Fruit fly (Drosophila melanogaster) whole organism, embryonic: ENCODE measurements around the gene CG44303.

ENCODE experiments used
- Aef1 ChIP-seq: fragments of 200-800 bp; sonication (Bioruptor generic); IDR thresholded peaks from 3 replicates; pipeline ENCODE4 v1.3.6; 2022; ENCODE audit warnings: missing biosample characterization, missing genetic modification characterization
- CG10209 ChIP-seq: fragments of 200-800 bp; sonication (Bioruptor generic); optimal IDR thresholded peaks from 3 replicates; lab custom pipeline; 2017; ENCODE audit warnings: missing biosample characterization, mild to moderate bottlenecking, missing genetic modification characterization, missing genetic modification reagents
- CG1024 ChIP-seq: fragments of 200-800 bp; sonication (Bioruptor generic); IDR thresholded peaks from 2 replicates; pipeline ENCODE4 v1.3.6; 2022; ENCODE audit warnings: missing biosample characterization, missing genetic modification characterization
- CG10274 ChIP-seq: fragments of 200-800 bp; sonication (Bioruptor generic); optimal IDR thresholded peaks from 3 replicates; lab custom pipeline; 2017; ENCODE audit warnings: missing biosample characterization, mild to moderate bottlenecking, missing genetic modification characterization
- CG10431 ChIP-seq: fragments of 200-800 bp; sonication (Bioruptor generic); optimal IDR thresholded peaks from 3 replicates; lab custom pipeline; 2018; ENCODE audit warnings: missing biosample characterization, mild to moderate bottlenecking, missing genetic modification characterization
- CG11398 ChIP-seq: fragments of 200-800 bp; sonication (Bioruptor generic); optimal IDR thresholded peaks from 2 replicates; lab custom pipeline; 2016; ENCODE audit warnings: missing biosample characterization, missing genetic modification characterization
- CG12071 ChIP-seq: fragments of 200-800 bp; sonication (Bioruptor generic); optimal IDR thresholded peaks from 3 replicates; lab custom pipeline; 2018; ENCODE audit warnings: missing biosample characterization, mild to moderate bottlenecking, missing genetic modification characterization
- CG13424 ChIP-seq: fragments of 200-800 bp; sonication (Bioruptor generic); optimal IDR thresholded peaks from 2 replicates; lab custom pipeline; 2019; ENCODE audit warnings: missing biosample characterization, mild to moderate bottlenecking, missing genetic modification characterization, moderate library complexity
- CG18619 ChIP-seq: fragments of 200-800 bp; sonication (Bioruptor generic); optimal IDR thresholded peaks from 3 replicates; lab custom pipeline; 2017; ENCODE audit warnings: missing biosample characterization, mild to moderate bottlenecking, missing genetic modification characterization
- CG2120 ChIP-seq: fragments of 200-800 bp; sonication (Bioruptor generic); optimal IDR thresholded peaks from 3 replicates; lab custom pipeline; 2016; ENCODE audit warnings: missing biosample characterization, missing genetic modification characterization
- CG2199 ChIP-seq: fragments of 200-800 bp; sonication (Bioruptor generic); IDR thresholded peaks from 3 replicates; pipeline ENCODE4 v1.3.6; 2022; ENCODE audit warnings: missing biosample characterization, missing genetic modification characterization
- CG31441 ChIP-seq: fragments of 200-800 bp; sonication (Bioruptor generic); IDR thresholded peaks from 2 replicates; pipeline ENCODE4 v1.3.6; 2022; ENCODE audit warnings: missing biosample characterization, missing genetic modification characterization
- CG3726 ChIP-seq: fragments of 200-800 bp; sonication (Bioruptor generic); IDR thresholded peaks from 3 replicates; pipeline ENCODE4, ENCODE4 v1.3.6; 2022; ENCODE audit warnings: missing biosample characterization, missing genetic modification characterization
- CG42726 ChIP-seq: fragments of 200-800 bp; sonication (Bioruptor generic); IDR thresholded peaks from 2 replicates; pipeline ENCODE4 v1.3.6; 2022; ENCODE audit warnings: missing biosample characterization, missing genetic modification characterization; ENCODE audit not compliant: partially characterized antibody
- CG4617 ChIP-seq: fragments of 200-800 bp; sonication (Bioruptor generic); optimal IDR thresholded peaks from 3 replicates; lab custom pipeline; 2016; ENCODE audit warnings: missing biosample characterization, missing genetic modification characterization, borderline replicate concordance
- CG5180 ChIP-seq: fragments of 200-800 bp; sonication (Bioruptor generic); optimal IDR thresholded peaks from 3 replicates; lab custom pipeline; 2017; ENCODE audit warnings: missing biosample characterization, missing genetic modification characterization, mild to moderate bottlenecking, moderate library complexity, missing genetic modification reagents
- CG7357 ChIP-seq: fragments of 200-800 bp; sonication (Bioruptor generic); IDR thresholded peaks from 3 replicates; pipeline ENCODE4 v1.3.6; 2022; ENCODE audit warnings: missing biosample characterization, missing genetic modification characterization
- CG7556 ChIP-seq: fragments of 200-800 bp; sonication (Bioruptor generic); optimal IDR thresholded peaks from 2 replicates; lab custom pipeline; 2017; ENCODE audit warnings: missing biosample characterization, mild to moderate bottlenecking, missing genetic modification characterization
- CG7839 ChIP-seq: fragments of 200-800 bp; sonication (Bioruptor generic); optimal IDR thresholded peaks from 3 replicates; lab custom pipeline; 2018; ENCODE audit warnings: missing biosample characterization, mild to moderate bottlenecking, missing genetic modification characterization, moderate library complexity
- CG8478 ChIP-seq: fragments of >200 bp; optimal IDR thresholded peaks from 2 replicates; lab custom pipeline; 2018
- CkIIα-i1 ChIP-seq: fragments of 200-800 bp; sonication (Bioruptor generic); IDR thresholded peaks from 2 replicates; pipeline ENCODE4 v1.3.6; 2022; ENCODE audit warnings: missing biosample characterization, missing genetic modification characterization
- Dll ChIP-seq: fragments of 200-800 bp; sonication (Bioruptor generic); IDR thresholded peaks from 4 replicates; pipeline ENCODE4 v1.3.6; 2022; ENCODE audit warnings: missing biosample characterization, missing genetic modification characterization; ENCODE audit not compliant: partially characterized antibody
- H15 ChIP-seq: fragments of 200-800 bp; sonication (Bioruptor generic); IDR thresholded peaks from 3 replicates; pipeline ENCODE4 v1.3.6; 2022; ENCODE audit warnings: missing biosample characterization, missing genetic modification characterization
- NC2α ChIP-seq: fragments of 200-800 bp; sonication (Bioruptor generic); optimal IDR thresholded peaks from 2 replicates; lab custom pipeline; 2016; ENCODE audit warnings: missing biosample characterization, missing genetic modification characterization
- PHDP ChIP-seq: fragments of 200-800 bp; sonication (Bioruptor generic); optimal IDR thresholded peaks from 3 replicates; lab custom pipeline; 2018; ENCODE audit warnings: missing biosample characterization, mild to moderate bottlenecking, missing genetic modification characterization, moderate library complexity
- Rx ChIP-seq: fragments of 200-800 bp; sonication (Bioruptor generic); IDR thresholded peaks from 2 replicates; pipeline ENCODE4 v1.3.6; 2022; ENCODE audit warnings: missing biosample characterization, missing genetic modification characterization
- Side ChIP-seq: fragments of 200-800 bp; sonication (Bioruptor generic); optimal IDR thresholded peaks from 2 replicates; lab custom pipeline; 2016; ENCODE audit warnings: missing biosample characterization, missing genetic modification characterization
- Sox102F ChIP-seq: fragments of 200-800 bp; sonication (Bioruptor generic); optimal IDR thresholded peaks from 2 replicates; lab custom pipeline; 2018; ENCODE audit warnings: missing biosample characterization, mild to moderate bottlenecking, missing genetic modification characterization, moderate library complexity
- abd-A ChIP-seq: fragments of 200-800 bp; sonication (Bioruptor generic); optimal IDR thresholded peaks from 3 replicates; lab custom pipeline; 2019; ENCODE audit warnings: missing biosample characterization, mild to moderate bottlenecking, missing genetic modification characterization, moderate library complexity
- bab2 ChIP-seq: fragments of 200-800 bp; sonication (Bioruptor generic); optimal IDR thresholded peaks from 2 replicates; lab custom pipeline; 2016; ENCODE audit warnings: missing biosample characterization, missing genetic modification characterization
- corto ChIP-seq: fragments of 200-800 bp; sonication (Bioruptor generic); optimal IDR thresholded peaks from 2 replicates; lab custom pipeline; 2016; ENCODE audit warnings: missing biosample characterization, mild to moderate bottlenecking, missing genetic modification characterization, moderate library complexity
- danr ChIP-seq: fragments of 200-800 bp; sonication (Bioruptor generic); IDR thresholded peaks from 2 replicates; pipeline ENCODE4 v1.3.6; 2022; ENCODE audit warnings: missing biosample characterization, missing genetic modification characterization
- dm ChIP-seq: fragments of 200-800 bp; sonication (Bioruptor generic); optimal IDR thresholded peaks from 3 replicates; lab custom pipeline; 2016; ENCODE audit warnings: missing biosample characterization, missing genetic modification characterization
- en ChIP-seq: fragments of 200-800 bp; sonication (Bioruptor generic); optimal IDR thresholded peaks from 2 replicates; lab custom pipeline; 2016; ENCODE audit warnings: missing biosample characterization, missing genetic modification characterization
- eyg ChIP-seq: fragments of 200-800 bp; sonication (Bioruptor generic); optimal IDR thresholded peaks from 3 replicates; lab custom pipeline; 2016; ENCODE audit warnings: missing biosample characterization, missing genetic modification characterization
- fd96Cb ChIP-seq: fragments of 200-800 bp; sonication (Bioruptor generic); optimal IDR thresholded peaks from 2 replicates; lab custom pipeline; 2018; ENCODE audit warnings: missing biosample characterization, mild to moderate bottlenecking, missing genetic modification characterization, moderate library complexity
- gcm ChIP-seq: fragments of 200-800 bp; sonication (Bioruptor generic); optimal IDR thresholded peaks from 2 replicates; lab custom pipeline; 2019; ENCODE audit warnings: missing biosample characterization, mild to moderate bottlenecking, missing genetic modification characterization, moderate library complexity
- hb ChIP-seq: fragments of 200-800 bp; sonication (Bioruptor generic); IDR thresholded peaks from 3 replicates; pipeline ENCODE4 v1.3.6; 2022; ENCODE audit warnings: missing biosample characterization, missing genetic modification characterization; ENCODE audit not compliant: partially characterized antibody
- lbe ChIP-seq: fragments of 200-800 bp; sonication (Bioruptor generic); optimal IDR thresholded peaks from 2 replicates; lab custom pipeline; 2016; ENCODE audit warnings: missing biosample characterization, mild to moderate bottlenecking, missing genetic modification characterization
- nau ChIP-seq: fragments of 200-800 bp; sonication (Bioruptor generic); optimal IDR thresholded peaks from 3 replicates; lab custom pipeline; 2017; ENCODE audit warnings: missing biosample characterization, mild to moderate bottlenecking, missing genetic modification characterization, missing genetic modification reagents
- org-1 ChIP-seq: fragments of 200-800 bp; sonication (Bioruptor generic); optimal IDR thresholded peaks from 2 replicates; lab custom pipeline; 2017; ENCODE audit warnings: missing biosample characterization, missing genetic modification characterization
- peb ChIP-seq: fragments of 200-800 bp; sonication (Bioruptor generic); IDR thresholded peaks from 2 replicates; pipeline ENCODE4 v1.3.6; 2022; ENCODE audit warnings: missing biosample characterization, missing genetic modification characterization
- pros ChIP-seq: fragments of 200-800 bp; sonication (Bioruptor generic); optimal IDR thresholded peaks from 3 replicates; lab custom pipeline; 2019; ENCODE audit warnings: missing biosample characterization, mild to moderate bottlenecking, missing genetic modification characterization, moderate library complexity
- slou ChIP-seq: fragments of 200-800 bp; sonication (Bioruptor generic); optimal IDR thresholded peaks from 3 replicates; lab custom pipeline; 2016; ENCODE audit warnings: missing biosample characterization, missing genetic modification characterization
- slp2 ChIP-seq: fragments of 200-800 bp; sonication (Bioruptor generic); optimal IDR thresholded peaks from 2 replicates; lab custom pipeline; 2016; ENCODE audit warnings: missing biosample characterization, missing genetic modification characterization
- so ChIP-seq: fragments of 200-800 bp; sonication (Bioruptor generic); IDR thresholded peaks from 3 replicates; pipeline ENCODE4 v1.3.6; 2022; ENCODE audit warnings: missing biosample characterization, missing genetic modification characterization
- stwl ChIP-seq: fragments of 200-800 bp; sonication (Bioruptor generic); optimal IDR thresholded peaks from 3 replicates; lab custom pipeline; 2018; ENCODE audit warnings: missing biosample characterization, mild to moderate bottlenecking, missing genetic modification characterization, moderate library complexity
- trh ChIP-seq: fragments of 200-800 bp; sonication (Bioruptor generic); optimal IDR thresholded peaks from 2 replicates; lab custom pipeline; 2016; ENCODE audit warnings: missing biosample characterization, missing genetic modification characterization
- tup ChIP-seq: fragments of 200-800 bp; sonication (Bioruptor generic); optimal IDR thresholded peaks from 2 replicates; lab custom pipeline; 2016; ENCODE audit warnings: missing biosample characterization, mild to moderate bottlenecking, missing genetic modification characterization, moderate library complexity
- vfl ChIP-seq: fragments of 200-800 bp; sonication (Bioruptor generic); optimal IDR thresholded peaks from 2 replicates; lab custom pipeline; 2016; ENCODE audit warnings: missing biosample characterization, missing genetic modification characterization
- wdn ChIP-seq: fragments of 200-800 bp; sonication (Bioruptor generic); IDR thresholded peaks from 2 replicates; pipeline ENCODE4 v1.3.6; 2022; ENCODE audit warnings: missing biosample characterization, missing genetic modification characterization

CG44303 gene

DNA sequence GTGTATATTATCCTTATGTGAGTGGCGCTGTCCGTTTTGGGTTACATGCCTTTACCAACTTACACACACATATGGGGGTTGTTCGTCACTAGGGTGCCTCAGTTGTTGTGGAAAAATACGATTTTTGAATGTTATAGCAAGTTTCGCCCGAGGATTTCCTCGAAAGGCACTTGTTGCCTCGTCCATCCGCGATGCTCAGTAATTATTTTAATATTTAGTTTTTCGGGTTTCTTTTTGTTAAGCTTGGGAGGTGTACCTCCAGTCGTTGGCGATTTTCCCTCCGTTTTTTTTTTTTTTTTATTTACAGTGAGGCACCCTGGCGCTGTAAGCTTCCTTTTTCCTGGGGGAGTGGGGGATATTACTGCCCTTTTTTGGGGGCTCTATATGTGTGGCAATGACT, 9.2 kb upstream of the CG44303 start (continued):
- TF ChIP-seq CG3726 (GFP tag; lab: Robert Waterston, UW) (peak; percentile 46; the same call in 1 of the 3 replicates), gcm (GFP tag; lab: Kevin White, UChicago) (peak; percentile 58), danr (GFP tag; lab: Robert Waterston, UW) (no peak), CG7839 (tag; lab: Kevin White, UChicago) (peak; percentile 71), Sox102F (GFP tag; lab: Kevin White, UChicago) (peak; percentile 64), trh (no peak), CG31441 (peak; percentile 75), CG10209 (GFP tag; lab: Kevin White, UChicago) (peak; percentile 53), CG18619 (GFP tag; lab: Kevin White, UChicago) (peak; percentile 58), slp2 (peak; percentile 19), Dll (GFP tag; lab: Robert Waterston, UW) (no peak), org-1 (GFP tag; lab: Kevin White, UChicago) (peak; percentile 68), pros (GFP tag; lab: Kevin White, UChicago) (peak; percentile 33), stwl (tag; lab: Kevin White, UChicago) (no peak), so (GFP tag; lab: Robert Waterston, UW) (peak; percentile 80; the same call in 2 of the 3 replicates), CG13424 (tag; lab: Kevin White, UChicago) (peak; percentile 80), fd96Cb (tag; lab: Kevin White, UChicago) (peak; percentile 15), CkIIα-i1 (no peak), CG11398 (GFP tag; lab: Kevin White, UChicago) (peak; percentile 39), corto (no peak), nau (peak; percentile 35), PHDP (peak; percentile 79), slou (GFP tag; lab: Kevin White, UChicago) (peak; percentile 5), Aef1 (GFP tag; lab: Robert Waterston, UW) (peak; percentile 38; the same call in 1 of the 3 replicates), CG42726 (GFP tag; lab: Robert Waterston, UW) (no peak), bab2 (GFP tag; lab: Kevin White, UChicago) (peak; percentile 49), CG2120 (GFP tag; lab: Kevin White, UChicago) (peak; percentile 79), CG7556 (GFP tag; lab: Kevin White, UChicago) (peak; percentile 84), eyg (peak; percentile 4), CG1024 (GFP tag; lab: Robert Waterston, UW) (peak; percentile 44; the same call in 1 of the 2 replicates), lbe (GFP tag; lab: Kevin White, UChicago) (peak; percentile 7), CG10274 (GFP tag; lab: Kevin White, UChicago) (no peak), NC2α (GFP tag; lab: Kevin White, UChicago) (no peak), wdn (no peak), tup (peak; percentile 29), dm (GFP tag; lab: Kevin White, UChicago) (no peak), CG12071 (GFP tag; lab: Kevin White, UChicago) (peak; percentile 39), abd-A (tag; lab: Kevin White, UChicago) (peak; percentile 61), CG4617 (no peak), H15 (GFP tag; lab: Robert Waterston, UW) (no peak), CG8478 (no peak), en (GFP tag; lab: Kevin White, UChicago) (peak; percentile 9), hb (GFP tag; lab: Robert Waterston, UW) (no peak), peb (no peak), CG7357 (no peak), CG10431 (GFP tag; lab: Kevin White, UChicago) (peak; percentile 48), vfl (GFP tag; lab: Kevin White, UChicago) (peak; percentile 38), Side (GFP tag; lab: Kevin White, UChicago) (peak; percentile 58), Rx (GFP tag; lab: Robert Waterston, UW) (peak; percentile 64), CG2199 (GFP tag; lab: Robert Waterston, UW) (no peak), CG5180 (GFP tag; lab: Kevin White, UChicago) (peak; percentile 58)
